Fruit fly (Drosophila melanogaster) whole organism, adult: Measurements from ENCODE around the gene CSN1b.

Experiments
- CG11617 ChIP-seq: fragments of 200-800 bp; sonication (Bioruptor generic); optimal IDR thresholded peaks from 2 replicates; lab custom pipeline; 2017; ENCODE audit warnings: mild to moderate bottlenecking, missing biosample characterization, missing genetic modification reagents, missing genetic modification characterization
- CG12768 ChIP-seq: fragments of 200-800 bp; sonication (Bioruptor generic); optimal IDR thresholded peaks from 2 replicates; lab custom pipeline; 2017; ENCODE audit warnings: missing biosample characterization, missing genetic modification characterization, mild to moderate bottlenecking, moderate library complexity, missing genetic modification reagents
- CG14711 ChIP-seq: fragments of 200-800 bp; sonication (Bioruptor generic); optimal IDR thresholded peaks from 2 replicates; lab custom pipeline; 2018; ENCODE audit warnings: missing biosample characterization, mild to moderate bottlenecking, missing genetic modification characterization, moderate library complexity
- CG1620 ChIP-seq: fragments of 200-800 bp; sonication (Bioruptor generic); optimal IDR thresholded peaks from 2 replicates; lab custom pipeline; 2016; ENCODE audit warnings: missing biosample characterization, missing genetic modification characterization
- CG33017 ChIP-seq: fragments of 200-800 bp; sonication (Bioruptor generic); optimal IDR thresholded peaks from 2 replicates; lab custom pipeline; 2018; ENCODE audit warnings: missing biosample characterization, mild to moderate bottlenecking, missing genetic modification characterization, moderate library complexity
- CG5204 ChIP-seq: fragments of 200-800 bp; sonication (Bioruptor generic); optimal IDR thresholded peaks from 2 replicates; lab custom pipeline; 2016; ENCODE audit warnings: missing biosample characterization, missing genetic modification characterization
- CG7045 ChIP-seq: fragments of 200-800 bp; sonication (Bioruptor generic); optimal IDR thresholded peaks from 2 replicates; lab custom pipeline; 2017; ENCODE audit warnings: missing biosample characterization, mild to moderate bottlenecking, missing genetic modification characterization
- CG7101 ChIP-seq: fragments of 200-800 bp; sonication (Bioruptor generic); optimal IDR thresholded peaks from 2 replicates; lab custom pipeline; 2018; ENCODE audit warnings: missing biosample characterization, mild to moderate bottlenecking, missing genetic modification characterization, moderate library complexity
- Clk ChIP-seq: fragments of 200-800 bp; sonication (Bioruptor generic); optimal IDR thresholded peaks from 2 replicates; lab custom pipeline; 2017; ENCODE audit warnings: missing biosample characterization, missing genetic modification characterization
- Crg-1 ChIP-seq: fragments of 200-800 bp; sonication (Bioruptor generic); optimal IDR thresholded peaks from 2 replicates; lab custom pipeline; 2016; ENCODE audit warnings: missing biosample characterization, missing genetic modification characterization
- Hr96 ChIP-seq: fragments of 200-800 bp; sonication (Bioruptor generic); optimal IDR thresholded peaks from 2 replicates; lab custom pipeline; 2016; ENCODE audit warnings: missing biosample characterization, missing genetic modification characterization
- Mnt ChIP-seq: fragments of 200-800 bp; sonication (Bioruptor generic); optimal IDR thresholded peaks from 2 replicates; lab custom pipeline; 2016; ENCODE audit warnings: missing biosample characterization, mild to moderate bottlenecking, missing genetic modification characterization
- bab1 ChIP-seq: fragments of 200-800 bp; sonication (Bioruptor generic); optimal IDR thresholded peaks from 3 replicates; lab custom pipeline; 2019; ENCODE audit warnings: missing biosample characterization, mild to moderate bottlenecking, missing genetic modification characterization, moderate library complexity
- cic ChIP-seq: fragments of 200-800 bp; sonication (Bioruptor generic); optimal IDR thresholded peaks from 2 replicates; lab custom pipeline; 2017; ENCODE audit warnings: missing biosample characterization, mild to moderate bottlenecking, missing genetic modification characterization, moderate library complexity
- cnc ChIP-seq, 2 experiments: fragments of >200 bp; optimal IDR thresholded peaks; 2 replicates each; lab custom pipeline; 2017
- kay ChIP-seq: fragments of 200-800 bp; sonication (Bioruptor generic); peaks from one replicate; lab custom pipeline; 2016; ENCODE audit warnings: missing biosample characterization, missing genetic modification characterization, borderline replicate concordance
- ovo ChIP-seq: fragments of 200-800 bp; sonication (Bioruptor generic); optimal IDR thresholded peaks from 2 replicates; lab custom pipeline; 2016; ENCODE audit warnings: missing biosample characterization, missing genetic modification characterization
- pad ChIP-seq: fragments of 200-800 bp; sonication (Bioruptor generic); optimal IDR thresholded peaks from 3 replicates; lab custom pipeline; 2017; ENCODE audit warnings: missing biosample characterization, missing genetic modification characterization, mild to moderate bottlenecking, moderate library complexity, missing genetic modification reagents
- tj ChIP-seq: fragments of 200-800 bp; sonication (Bioruptor generic); optimal IDR thresholded peaks from 3 replicates; lab custom pipeline; 2017; ENCODE audit warnings: missing biosample characterization, mild to moderate bottlenecking, missing genetic modification characterization, moderate library complexity
- toe ChIP-seq: fragments of 200-800 bp; sonication (Bioruptor generic); optimal IDR thresholded peaks from 2 replicates; lab custom pipeline; 2016; ENCODE audit warnings: missing biosample characterization, missing genetic modification characterization

Gene CSN1b

DNA sequence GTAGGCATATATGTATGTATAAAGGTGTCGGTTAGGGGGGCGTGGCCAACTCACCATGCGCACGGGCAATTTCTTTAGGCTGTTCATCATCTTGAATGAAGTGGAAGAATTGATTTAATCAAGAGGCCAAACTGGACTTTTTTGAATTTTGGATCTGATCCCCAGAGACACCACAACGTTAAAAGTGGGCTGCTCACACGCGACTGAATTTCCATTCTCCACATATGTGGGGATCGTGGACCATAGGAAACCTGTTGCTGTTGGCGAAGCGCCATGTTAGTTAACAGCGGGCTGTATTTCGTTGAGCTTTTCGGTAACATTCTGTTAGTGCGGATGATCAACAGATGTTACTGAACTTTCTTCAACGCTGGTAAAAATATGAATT is 6.7 kb downstream of the CSN1b start, which contains the start of gene CG3902:
Gene CG3902, minus strand, starts transcription at position 208 of the 385 bp plus-strand sequence.
- peak; percentile 54 for TF ChIP-seq bab1 (GFP tag; lab: Kevin White, UChicago)
- TF ChIP-seq toe = peak; percentile 2
- no peak for TF ChIP-seq kay (GFP tag; lab: Kevin White, UChicago)
- TF ChIP-seq cic (GFP tag; lab: Kevin White, UChicago) = peak; percentile 61
- no peak for TF ChIP-seq Clk
- no peak for TF ChIP-seq CG11617 (GFP tag; lab: Kevin White, UChicago)
- TF ChIP-seq Hr96 (GFP tag; lab: Kevin White, UChicago) = peak; percentile 29
- no peak for TF ChIP-seq CG1620
- peak; percentile 3 for TF ChIP-seq pad (GFP tag; lab: Kevin White, UChicago)
- peak; percentile 85 for TF ChIP-seq Mnt (GFP tag; lab: Kevin White, UChicago)
- peak; percentile 45 for TF ChIP-seq CG7101
- TF ChIP-seq CG14711 (tag; lab: Kevin White, UChicago) = no peak
- TF ChIP-seq CG33017 (tag; lab: Kevin White, UChicago) = peak; percentile 72
- TF ChIP-seq tj (GFP tag; lab: Kevin White, UChicago) = no peak
- peak; percentile 45 for TF ChIP-seq Crg-1

DNA sequence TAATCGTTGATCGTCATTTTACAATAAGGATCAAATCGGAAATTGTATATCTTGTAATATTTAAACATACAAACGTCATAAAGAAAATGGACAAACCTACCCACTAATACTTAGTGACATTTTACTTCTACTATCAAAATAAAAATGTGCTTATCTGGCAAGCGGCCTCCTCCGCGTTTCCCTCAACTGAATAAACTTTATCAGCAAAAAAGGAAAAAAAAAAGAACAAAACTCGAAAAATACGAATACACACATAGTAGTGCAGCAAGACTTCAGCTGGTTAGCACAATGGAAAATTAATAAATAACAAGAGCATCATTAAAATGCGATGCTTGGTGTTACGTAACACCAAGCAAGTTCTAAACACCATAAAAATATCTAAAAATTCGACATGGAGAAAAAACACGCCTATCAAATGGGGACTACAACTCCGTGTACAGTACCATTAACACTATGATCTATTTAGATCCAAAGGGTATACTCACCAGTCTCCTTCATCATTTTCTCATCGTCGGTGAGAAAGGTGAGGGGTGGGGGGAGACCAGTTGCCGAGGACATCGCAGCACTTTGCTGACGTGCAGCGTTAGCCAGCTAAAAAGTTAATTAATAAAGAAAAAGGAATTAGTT is 7.2 kb downstream of the CSN1b start:
- no peak for TF ChIP-seq bab1 (GFP tag; lab: Kevin White, UChicago)
- peak; percentile 95 for TF ChIP-seq tj (GFP tag; lab: Kevin White, UChicago)
- TF ChIP-seq Hr96 (GFP tag; lab: Kevin White, UChicago) = no peak
- TF ChIP-seq CG12768 (GFP tag; lab: Kevin White, UChicago) = no peak
- peak; percentile 31 for TF ChIP-seq pad (GFP tag; lab: Kevin White, UChicago)
- peak; percentile 49 for TF ChIP-seq cic (GFP tag; lab: Kevin White, UChicago)

DNA sequence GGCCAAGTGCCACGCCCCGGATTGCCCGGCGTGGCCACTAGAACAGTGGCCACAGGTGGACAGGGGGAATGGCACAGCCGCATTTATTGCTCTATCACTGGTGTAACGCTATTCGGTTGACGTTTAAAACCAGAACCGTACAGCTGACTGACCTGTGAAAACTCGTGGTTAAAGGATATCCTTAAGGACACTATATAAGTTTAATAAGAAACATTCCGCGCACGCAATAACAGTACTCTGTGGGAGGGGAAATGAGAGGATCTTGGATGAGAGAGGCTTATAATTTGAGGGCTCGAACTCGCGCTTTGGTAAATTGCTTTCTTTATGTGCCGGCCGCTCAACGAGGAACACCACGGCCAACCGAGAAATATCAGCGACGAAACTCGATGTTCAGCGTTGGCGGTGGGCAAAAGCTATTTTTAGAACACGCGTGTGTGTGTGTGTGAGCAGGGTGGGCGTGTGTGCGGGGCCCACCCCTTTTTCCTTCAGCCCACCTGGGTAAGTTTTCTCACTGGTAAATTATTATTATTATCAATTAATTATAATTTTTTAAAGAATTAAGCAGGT is 8.3 kb downstream of the CSN1b start:
- TF ChIP-seq Mnt (GFP tag; lab: Kevin White, UChicago) (no peak), CG14711 (tag; lab: Kevin White, UChicago) (no peak), CG12768 (GFP tag; lab: Kevin White, UChicago) (peak; percentile 4), pad (GFP tag; lab: Kevin White, UChicago) (peak; percentile 92), Crg-1 (no peak), CG7101 (no peak), cic (GFP tag; lab: Kevin White, UChicago) (peak; percentile 28)

DNA sequence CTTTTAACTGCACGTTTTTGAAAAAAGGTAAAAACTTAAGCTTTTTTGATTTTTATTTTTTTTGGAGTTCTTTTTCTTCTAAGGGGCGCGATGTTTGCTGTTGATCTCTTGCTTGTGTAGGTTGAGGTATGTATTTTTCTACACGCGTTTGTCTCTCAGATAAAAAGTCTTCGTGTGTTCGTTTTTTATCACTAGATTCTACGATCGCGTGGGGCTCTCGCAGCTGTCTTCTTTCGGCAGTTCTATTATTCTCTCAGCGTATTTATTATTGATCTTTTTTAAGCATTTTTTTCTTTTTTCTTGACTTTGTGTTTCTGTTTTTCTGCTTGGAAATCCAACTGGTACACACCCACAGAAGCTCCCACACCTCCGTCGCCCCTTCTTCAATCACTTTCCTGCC is 9.7 kb downstream of the CSN1b start:
- TF ChIP-seq pad (GFP tag; lab: Kevin White, UChicago) (peak; percentile 26), CG7045 (GFP tag; lab: Kevin White, UChicago) (no peak), cic (GFP tag; lab: Kevin White, UChicago) (peak; percentile 14)

DNA sequence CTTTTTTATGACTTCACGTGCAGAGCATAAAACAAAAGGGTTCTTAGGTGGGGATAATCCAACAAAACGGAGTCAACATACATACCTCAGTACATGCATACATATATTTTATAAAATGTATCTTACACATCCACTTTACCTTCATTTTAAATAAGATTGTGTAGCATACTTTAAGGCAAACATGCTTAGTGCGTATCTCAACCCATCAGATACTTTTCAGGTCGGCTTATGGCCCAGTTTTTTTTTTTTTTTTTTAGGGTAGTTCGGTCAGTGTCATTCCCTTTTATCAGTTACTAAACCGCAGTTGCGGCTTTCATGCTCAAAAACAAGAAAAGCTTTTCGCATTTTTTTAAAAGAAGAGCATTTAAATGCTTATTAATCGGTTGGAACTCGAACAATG is 12.7 kb downstream of the CSN1b start, which contains the start of gene NijB:
Gene NijB, plus strand, starts transcription at position 398 of the 400 bp plus-strand sequence.
- no peak for TF ChIP-seq CG1620
- no peak for TF ChIP-seq CG11617 (GFP tag; lab: Kevin White, UChicago)
- TF ChIP-seq Mnt (GFP tag; lab: Kevin White, UChicago) = no peak
- no peak for TF ChIP-seq CG7045 (GFP tag; lab: Kevin White, UChicago)
- no peak for TF ChIP-seq cnc (optimal IDR thresholded peaks at IDR 0.05; lab: Kevin White, UChicago)
- TF ChIP-seq bab1 (GFP tag; lab: Kevin White, UChicago) = no peak
- no peak for TF ChIP-seq kay (GFP tag; lab: Kevin White, UChicago)

DNA sequence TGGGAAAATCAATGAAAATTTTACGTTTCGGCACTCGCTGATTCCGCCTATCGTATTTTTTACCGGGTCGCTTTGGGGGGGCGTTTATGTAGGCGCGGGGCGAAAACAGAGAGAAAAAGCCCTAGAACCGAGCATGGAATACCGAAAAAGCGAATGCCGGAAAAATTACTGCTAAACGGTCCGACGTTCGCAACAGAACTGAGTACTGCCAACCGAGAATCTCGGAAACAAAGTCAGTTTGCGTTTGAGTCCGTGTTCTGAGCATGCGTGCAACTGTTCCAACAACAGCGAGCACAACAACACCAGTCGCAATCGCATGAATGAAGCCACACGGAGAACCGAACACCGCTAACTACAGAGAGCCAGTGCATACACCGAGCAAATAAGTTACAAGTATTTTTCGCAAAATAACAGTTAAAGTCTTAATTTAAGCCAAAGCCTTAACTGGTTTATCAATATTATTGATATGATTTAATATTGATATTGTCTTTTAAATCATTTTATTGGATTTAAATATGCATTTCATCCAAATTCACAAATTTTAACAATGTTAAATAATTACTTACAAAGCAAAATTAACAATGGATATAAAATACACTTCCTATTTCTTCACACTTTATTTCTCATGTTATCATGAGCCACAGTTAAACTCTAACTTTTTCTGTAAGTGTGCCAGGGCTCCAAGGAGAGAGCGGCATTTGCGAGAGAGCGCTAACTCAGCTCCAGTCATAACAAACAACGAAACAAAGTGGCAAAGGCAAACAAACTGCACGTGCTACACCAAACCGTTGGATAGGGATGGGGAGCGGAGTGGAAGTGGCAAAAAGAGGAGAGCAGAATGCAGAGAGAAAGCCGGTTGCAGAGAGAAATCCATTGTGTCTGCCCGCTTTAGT is 14.2 kb downstream of the CSN1b start, which contains the start of gene CG3961:
Gene CG3961, minus strand, starts transcription at position 201 of the 893 bp plus-strand sequence.
- peak; percentile 90 for TF ChIP-seq tj (GFP tag; lab: Kevin White, UChicago)
- TF ChIP-seq kay (GFP tag; lab: Kevin White, UChicago) = peak; percentile 90
- peak; percentile 87 for TF ChIP-seq CG14711 (tag; lab: Kevin White, UChicago)
- peak; percentile 84 for TF ChIP-seq Clk
- peak; percentile 83 for TF ChIP-seq CG1620
- TF ChIP-seq toe = peak; percentile 91
- peak; percentile 93 for TF ChIP-seq cic (GFP tag; lab: Kevin White, UChicago)
- TF ChIP-seq CG11617 (GFP tag; lab: Kevin White, UChicago) = peak; percentile 98
- peak; percentile 94 for TF ChIP-seq CG33017 (tag; lab: Kevin White, UChicago)
- TF ChIP-seq CG7045 (GFP tag; lab: Kevin White, UChicago) = peak; percentile 97
- peak; percentile 93 for TF ChIP-seq CG5204
- TF ChIP-seq bab1 (GFP tag; lab: Kevin White, UChicago) = peak; percentile 93
- TF ChIP-seq Hr96 (GFP tag; lab: Kevin White, UChicago) = peak; percentile 80
- no peak for TF ChIP-seq cnc (optimal IDR thresholded peaks at IDR 0.05; lab: Kevin White, UChicago)
- TF ChIP-seq CG7101 = peak; percentile 91
- peak; percentile 76 for TF ChIP-seq Crg-1
- TF ChIP-seq ovo (GFP tag; lab: Kevin White, UChicago) = peak; percentile 82
- TF ChIP-seq CG12768 (GFP tag; lab: Kevin White, UChicago) = peak; percentile 94
- TF ChIP-seq Mnt (GFP tag; lab: Kevin White, UChicago) = peak; percentile 84
- peak; percentile 89 for TF ChIP-seq pad (GFP tag; lab: Kevin White, UChicago)
